Fruit fly (Drosophila melanogaster) whole organism, embryonic: ENCODE measurements around the gene CG8420.

Experiments used
- CG10543 ChIP-seq: fragments of 200-800 bp; sonication (Bioruptor generic); optimal IDR thresholded peaks from 3 replicates; lab custom pipeline; 2017; ENCODE audit warnings: missing biosample characterization, mild to moderate bottlenecking, missing genetic modification characterization, moderate library complexity
- CG11093 ChIP-seq: fragments of 200-800 bp; sonication (Bioruptor generic); IDR thresholded peaks from 3 replicates; pipeline ENCODE4 v1.3.6; 2022; ENCODE audit warnings: missing biosample characterization, missing genetic modification characterization
- CG11504 ChIP-seq: fragments of 200-800 bp; sonication (Bioruptor generic); optimal IDR thresholded peaks from 3 replicates; lab custom pipeline; 2019; ENCODE audit warnings: missing biosample characterization, mild to moderate bottlenecking, missing genetic modification characterization, moderate library complexity
- CG11560 ChIP-seq: fragments of 200-800 bp; sonication (Bioruptor generic); IDR thresholded peaks from 3 replicates; pipeline ENCODE4 v1.3.6; 2022; ENCODE audit warnings: missing biosample characterization, missing genetic modification characterization
- CG12104 ChIP-seq: fragments of 200-800 bp; sonication (Bioruptor generic); optimal IDR thresholded peaks from 3 replicates; lab custom pipeline; 2016; ENCODE audit warnings: missing biosample characterization, missing genetic modification characterization
- CG3065 ChIP-seq: fragments of 200-800 bp; sonication (Bioruptor generic); optimal IDR thresholded peaks from 2 replicates; lab custom pipeline; 2016; ENCODE audit warnings: missing biosample characterization, missing genetic modification characterization
- CG31441 ChIP-seq: fragments of 200-800 bp; sonication (Bioruptor generic); IDR thresholded peaks from 2 replicates; pipeline ENCODE4 v1.3.6; 2022; ENCODE audit warnings: missing biosample characterization, missing genetic modification characterization
- CG34422 ChIP-seq: fragments of 200-800 bp; sonication (Bioruptor generic); IDR thresholded peaks from 3 replicates; pipeline ENCODE4 v1.3.6; 2022; ENCODE audit warnings: missing biosample characterization, missing genetic modification characterization
- CG4820 ChIP-seq: fragments of 200-800 bp; sonication (Bioruptor generic); optimal IDR thresholded peaks from 3 replicates; lab custom pipeline; 2016; ENCODE audit warnings: missing biosample characterization, missing genetic modification characterization
- CG5245 ChIP-seq: fragments of 200-800 bp; sonication (Bioruptor generic); optimal IDR thresholded peaks from 3 replicates; lab custom pipeline; 2016; ENCODE audit warnings: missing biosample characterization, missing genetic modification characterization
- CG5953 ChIP-seq: fragments of 200-800 bp; sonication (Bioruptor generic); IDR thresholded peaks from 2 replicates; pipeline ENCODE4 v1.3.6; 2022; ENCODE audit warnings: missing biosample characterization, missing genetic modification characterization
- CG6813 ChIP-seq: fragments of 200-800 bp; sonication (Bioruptor generic); optimal IDR thresholded peaks from 2 replicates; lab custom pipeline; 2017; ENCODE audit warnings: missing biosample characterization, missing genetic modification characterization, mild to moderate bottlenecking, moderate library complexity, missing genetic modification reagents
- CoRest ChIP-seq: fragments of 200-800 bp; sonication (Bioruptor generic); optimal IDR thresholded peaks from 3 replicates; lab custom pipeline; 2018; ENCODE audit warnings: missing biosample characterization, mild to moderate bottlenecking, missing genetic modification characterization, moderate library complexity
- D ChIP-seq, 2 experiments: fragments of 200-800 bp in 1 of 2; fragments of >200 bp in 1 of 2; sonication (Bioruptor generic) in 1 of 2; optimal IDR thresholded peaks; 2 replicates in 1 of 2; 3 replicates in 1 of 2; lab custom pipeline; 2017; ENCODE audit warnings: mild to moderate bottlenecking in 1 of 2, missing biosample characterization in 1 of 2, missing genetic modification characterization in 1 of 2, missing genetic modification reagents in 1 of 2
- Doc3 ChIP-seq: fragments of 200-800 bp; sonication (Bioruptor generic); IDR thresholded peaks from 3 replicates; pipeline ENCODE4 v1.3.6; 2022; ENCODE audit warnings: missing biosample characterization, missing genetic modification characterization; ENCODE audit not compliant: partially characterized antibody
- Dp ChIP-seq: fragments of 200-800 bp; sonication (Bioruptor generic); optimal IDR thresholded peaks from 2 replicates; lab custom pipeline; 2018; ENCODE audit warnings: missing biosample characterization, mild to moderate bottlenecking, missing genetic modification characterization, moderate library complexity
- Drgx ChIP-seq: fragments of 200-800 bp; sonication (Bioruptor generic); IDR thresholded peaks from 2 replicates; pipeline ENCODE4 v1.3.6; 2022; ENCODE audit warnings: missing biosample characterization, missing genetic modification characterization
- Lhr ChIP-seq: fragments of 200-800 bp; sonication (Bioruptor generic); optimal IDR thresholded peaks from 3 replicates; lab custom pipeline; 2017; ENCODE audit warnings: mild to moderate bottlenecking, missing biosample characterization, missing genetic modification reagents, missing genetic modification characterization
- Mad ChIP-seq: fragments of 200-800 bp; sonication (Bioruptor generic); optimal IDR thresholded peaks from 2 replicates; lab custom pipeline; 2016; ENCODE audit warnings: missing biosample characterization, missing genetic modification characterization
- Meics ChIP-seq: fragments of 200-800 bp; sonication (Bioruptor generic); optimal IDR thresholded peaks from 2 replicates; lab custom pipeline; 2017; ENCODE audit warnings: missing biosample characterization, mild to moderate bottlenecking, missing genetic modification characterization
- Myb ChIP-seq: fragments of 200-800 bp; sonication (Bioruptor generic); optimal IDR thresholded peaks from 2 replicates; lab custom pipeline; 2016; ENCODE audit warnings: missing biosample characterization, missing genetic modification characterization
- NC2β ChIP-seq: fragments of 200-800 bp; sonication (Bioruptor generic); optimal IDR thresholded peaks from 2 replicates; lab custom pipeline; 2016; ENCODE audit warnings: missing biosample characterization, missing genetic modification characterization
- Ptx1 ChIP-seq: fragments of 200-800 bp; sonication (Bioruptor generic); IDR thresholded peaks from 2 replicates; pipeline ENCODE4 v1.3.6; 2022; ENCODE audit warnings: missing biosample characterization, missing genetic modification characterization
- Ravus ChIP-seq: fragments of 200-800 bp; sonication (Bioruptor generic); IDR thresholded peaks from 2 replicates; pipeline ENCODE4 v1.3.6; 2022; ENCODE audit warnings: missing biosample characterization, missing genetic modification characterization
- Usf ChIP-seq: fragments of 200-800 bp; sonication (Bioruptor generic); optimal IDR thresholded peaks from 2 replicates; lab custom pipeline; 2017; ENCODE audit warnings: missing genotype, missing biosample characterization, missing genetic modification characterization
- Vsx1 ChIP-seq: fragments of 200-800 bp; sonication (Bioruptor generic); optimal IDR thresholded peaks from 2 replicates; lab custom pipeline; 2017; ENCODE audit warnings: missing biosample characterization, mild to moderate bottlenecking, missing genetic modification characterization, missing genetic modification reagents
- bsh ChIP-seq, 2 experiments: fragments of 200-800 bp; sonication (Bioruptor generic); optimal IDR thresholded peaks; 2 replicates each; lab custom pipeline; 2017 to 2018; ENCODE audit warnings: mild to moderate bottlenecking in 2 of 2, missing biosample characterization in 2 of 2, missing genetic modification characterization in 2 of 2, moderate library complexity in 1 of 2
- cad ChIP-seq: fragments of >200 bp; optimal IDR thresholded peaks from 2 replicates; lab custom pipeline; 2017; ENCODE audit warnings: missing biosample characterization, missing genetic modification characterization
- ci ChIP-seq: fragments of 200-800 bp; sonication (Bioruptor generic); IDR thresholded peaks from 3 replicates; pipeline ENCODE4 v1.3.6; 2022; ENCODE audit warnings: missing biosample characterization, missing genetic modification characterization
- disco-r ChIP-seq: fragments of 200-800 bp; sonication (Bioruptor generic); optimal IDR thresholded peaks from 2 replicates; lab custom pipeline; 2016; ENCODE audit warnings: missing biosample characterization, missing genetic modification characterization
- dpn ChIP-seq, 2 experiments: fragments of 200-800 bp; sonication (Bioruptor generic); optimal IDR thresholded peaks; 3 replicates each; lab custom pipeline; 2016; ENCODE audit warnings: missing biosample characterization in 2 of 2, missing genetic modification characterization in 2 of 2
- eyg ChIP-seq: fragments of 200-800 bp; sonication (Bioruptor generic); optimal IDR thresholded peaks from 3 replicates; lab custom pipeline; 2016; ENCODE audit warnings: missing biosample characterization, missing genetic modification characterization
- fd64A ChIP-seq: fragments of 200-800 bp; sonication (Bioruptor generic); optimal IDR thresholded peaks from 3 replicates; lab custom pipeline; 2018; ENCODE audit warnings: missing biosample characterization, mild to moderate bottlenecking, missing genetic modification characterization
- gem ChIP-seq: fragments of 200-800 bp; sonication (Bioruptor generic); optimal IDR thresholded peaks from 2 replicates; lab custom pipeline; 2019; ENCODE audit warnings: missing biosample characterization, mild to moderate bottlenecking, missing genetic modification characterization, moderate library complexity
- gsb ChIP-seq: fragments of 200-800 bp; sonication (Bioruptor generic); IDR thresholded peaks from 2 replicates; pipeline ENCODE4 v1.3.6; 2022; ENCODE audit warnings: missing biosample characterization, missing genetic modification characterization
- insv ChIP-seq, 2 experiments: fragments of 200-800 bp; sonication (Bioruptor generic); optimal IDR thresholded peaks; 3 replicates each; lab custom pipeline; 2016 to 2018; ENCODE audit warnings: missing biosample characterization in 2 of 2, missing genetic modification characterization in 2 of 2
- kni ChIP-seq: fragments of 200-800 bp; sonication (Bioruptor generic); optimal IDR thresholded peaks from 3 replicates; lab custom pipeline; 2017; ENCODE audit warnings: mild to moderate bottlenecking, missing biosample characterization, missing genetic modification reagents, missing genetic modification characterization
- knrl ChIP-seq: fragments of 200-800 bp; sonication (Bioruptor generic); IDR thresholded peaks from 3 replicates; pipeline ENCODE4 v1.3.6; 2022; ENCODE audit warnings: missing biosample characterization, missing genetic modification characterization; ENCODE audit not compliant: partially characterized antibody
- nerfin-2 ChIP-seq: fragments of 200-800 bp; sonication (Bioruptor generic); IDR thresholded peaks from 2 replicates; pipeline ENCODE4 v1.3.6; 2022; ENCODE audit warnings: missing biosample characterization, missing genetic modification characterization; ENCODE audit not compliant: partially characterized antibody
- nmo ChIP-seq: fragments of 200-800 bp; sonication (Bioruptor generic); optimal IDR thresholded peaks from 2 replicates; lab custom pipeline; 2018; ENCODE audit warnings: missing biosample characterization, mild to moderate bottlenecking, missing genetic modification characterization, moderate library complexity
- nom ChIP-seq: fragments of 200-800 bp; sonication (Bioruptor generic); optimal IDR thresholded peaks from 2 replicates; lab custom pipeline; 2017; ENCODE audit warnings: missing biosample characterization, missing genetic modification characterization, mild to moderate bottlenecking, moderate library complexity, missing genetic modification reagents
- otp ChIP-seq: fragments of 200-800 bp; sonication (Bioruptor generic); IDR thresholded peaks from 3 replicates; pipeline ENCODE4, ENCODE4 v1.3.6; 2022; ENCODE audit warnings: missing biosample characterization, missing genetic modification characterization
- pzg ChIP-seq: fragments of 200-800 bp; sonication (Bioruptor generic); optimal IDR thresholded peaks from 3 replicates; lab custom pipeline; 2018; ENCODE audit warnings: missing biosample characterization, mild to moderate bottlenecking, missing genetic modification characterization, moderate library complexity
- shn ChIP-seq: fragments of 200-800 bp; sonication (Bioruptor generic); optimal IDR thresholded peaks from 3 replicates; lab custom pipeline; 2016; ENCODE audit warnings: missing biosample characterization, missing genetic modification characterization
- so ChIP-seq: fragments of 200-800 bp; sonication (Bioruptor generic); IDR thresholded peaks from 3 replicates; pipeline ENCODE4 v1.3.6; 2022; ENCODE audit warnings: missing biosample characterization, missing genetic modification characterization
- stwl ChIP-seq: fragments of 200-800 bp; sonication (Bioruptor generic); optimal IDR thresholded peaks from 3 replicates; lab custom pipeline; 2018; ENCODE audit warnings: missing biosample characterization, mild to moderate bottlenecking, missing genetic modification characterization, moderate library complexity
- vfl ChIP-seq: fragments of 200-800 bp; sonication (Bioruptor generic); optimal IDR thresholded peaks from 2 replicates; lab custom pipeline; 2016; ENCODE audit warnings: missing biosample characterization, missing genetic modification characterization
- zen ChIP-seq: fragments of 200-800 bp; sonication (Bioruptor generic); optimal IDR thresholded peaks from 3 replicates; lab custom pipeline; 2018; ENCODE audit warnings: missing biosample characterization, mild to moderate bottlenecking, missing genetic modification characterization, moderate library complexity

The CG8420 gene

DNA sequence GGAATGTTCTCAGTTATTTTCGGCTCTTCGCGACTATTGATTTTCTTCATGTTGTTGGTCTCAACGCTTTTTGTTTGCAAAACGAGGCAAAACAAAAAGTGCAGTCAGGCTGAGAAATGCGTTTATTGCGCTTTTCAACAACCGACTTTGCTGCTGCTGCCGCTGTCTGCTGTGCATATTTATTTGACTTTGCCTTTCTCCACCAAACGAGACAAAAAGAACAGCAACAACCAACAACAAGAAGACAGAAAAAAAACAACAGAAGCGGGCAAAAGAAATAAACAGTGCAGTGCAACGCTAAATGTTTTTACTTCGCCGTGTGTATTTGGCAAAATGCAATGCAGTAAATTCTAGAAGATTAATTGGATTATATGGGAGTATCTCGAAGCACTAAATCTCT, 24.1 kb upstream of the CG8420 start:
- TF ChIP-seq nom (GFP tag; lab: Kevin White, UChicago) = peak; percentile 31
- TF ChIP-seq bsh (GFP tag; optimal IDR thresholded peaks at IDR 0.05; lab: Kevin White, UChicago) = peak in 1 of 2 experiments; percentile 41
- no peak for TF ChIP-seq ci (GFP tag; lab: Robert Waterston, UW)
- TF ChIP-seq, all 482 proteins: peak for 2

dm6 chr3R:9224807-9225206, 21.6 kb upstream of the CG8420 start:
- no peak for TF ChIP-seq Usf (GFP tag; lab: Kevin White, UChicago)
- TF ChIP-seq kni = no peak
- TF ChIP-seq CG11504 = peak; percentile 83
- peak; percentile 59 for TF ChIP-seq CoRest (tag; lab: Kevin White, UChicago)
- TF ChIP-seq dpn (GFP tag; optimal IDR thresholded peaks at IDR 0.05; lab: Kevin White, UChicago) = peak; percentile 41 to 64
- TF ChIP-seq Drgx (GFP tag; lab: Robert Waterston, UW) = peak; percentile 74
- TF ChIP-seq disco-r = no peak
- no peak for TF ChIP-seq vfl (GFP tag; lab: Kevin White, UChicago)
- TF ChIP-seq pzg = no peak
- no peak for TF ChIP-seq Myb (GFP tag; lab: Kevin White, UChicago)
- TF ChIP-seq nom (GFP tag; lab: Kevin White, UChicago) = no peak
- TF ChIP-seq Vsx1 (GFP tag; lab: Kevin White, UChicago) = peak; percentile 16
- no peak for TF ChIP-seq insv (GFP tag; optimal IDR thresholded peaks at IDR 0.05; lab: Kevin White, UChicago)
- TF ChIP-seq Doc3 (GFP tag; lab: Robert Waterston, UW) = no peak
- TF ChIP-seq D (optimal IDR thresholded peaks at IDR 0.05; lab: Kevin White, UChicago) = no peak
- peak; percentile 63 for TF ChIP-seq D (GFP tag; optimal IDR thresholded peaks at IDR 0.05; lab: Kevin White, UChicago)
- no peak for TF ChIP-seq NC2β (GFP tag; lab: Kevin White, UChicago)
- peak; percentile 61; the same call in 2 of the 3 replicates for TF ChIP-seq CG34422
- peak; percentile 49 for TF ChIP-seq zen (tag; lab: Kevin White, UChicago)
- TF ChIP-seq CG5245 = peak; percentile 53
- TF ChIP-seq nmo = peak; percentile 48
- TF ChIP-seq nerfin-2 (GFP tag; lab: Robert Waterston, UW) = no peak
- no peak for TF ChIP-seq gsb (GFP tag; lab: Robert Waterston, UW)
- TF ChIP-seq Meics (GFP tag; lab: Kevin White, UChicago) = peak; percentile 63
- no peak for TF ChIP-seq knrl (GFP tag; lab: Robert Waterston, UW)
- TF ChIP-seq so (GFP tag; lab: Robert Waterston, UW) = peak; percentile 81; the same call in 1 of the 3 replicates
- peak; percentile 55 for TF ChIP-seq CG6813 (GFP tag; lab: Kevin White, UChicago)
- TF ChIP-seq Lhr (GFP tag; lab: Kevin White, UChicago) = no peak
- peak; percentile 65 for TF ChIP-seq CG12104 (GFP tag; lab: Kevin White, UChicago)
- TF ChIP-seq otp (GFP tag; lab: Robert Waterston, UW) = peak; percentile 55; the same call in 2 of the 3 replicates
- peak; percentile 75 for TF ChIP-seq CG4820 (GFP tag; lab: Kevin White, UChicago)
- TF ChIP-seq CG5953 (GFP tag; lab: Robert Waterston, UW) = peak; percentile 45; the same call in 1 of the 2 replicates
- TF ChIP-seq Mad (GFP tag; lab: Kevin White, UChicago) = peak; percentile 39
- no peak for TF ChIP-seq CG11093 (GFP tag; lab: Robert Waterston, UW)
- TF ChIP-seq Dp = no peak
- peak; percentile 88 for TF ChIP-seq gem (tag; lab: Kevin White, UChicago)
- peak; percentile 80 for TF ChIP-seq CG31441 (GFP tag; lab: Robert Waterston, UW)
- peak; percentile 89 for TF ChIP-seq Ptx1 (GFP tag; lab: Robert Waterston, UW)
- no peak for TF ChIP-seq eyg (GFP tag; lab: Kevin White, UChicago)
- no peak for TF ChIP-seq CG11560
- no peak for TF ChIP-seq CG3065
- TF ChIP-seq stwl (tag; lab: Kevin White, UChicago) = peak; percentile 13
- TF ChIP-seq shn (GFP tag; lab: Kevin White, UChicago) = peak; percentile 39
- TF ChIP-seq fd64A (GFP tag; lab: Kevin White, UChicago) = no peak
- no peak for TF ChIP-seq CG10543
- peak; percentile 27 for TF ChIP-seq Ravus (GFP tag; lab: Robert Waterston, UW)
- TF ChIP-seq cad (GFP tag; lab: Kevin White, UChicago) = no peak
